Worm (Caenorhabditis elegans) whole organism, young adult: Measurements from ENCODE around the gene Y46G5A.15.

Experiments used
- B0019.2 ChIP-seq: fragments of 200-800 bp; sonication (Bioruptor generic); conservative IDR thresholded peaks from 2 replicates; pipeline ENCODE4 v1.3.6; 2022; ENCODE audit warnings: missing genetic modification reagents, missing genetic modification characterization, missing compliant biosample characterization
- B0035.1 ChIP-seq: sonication (generic microtip); optimal IDR thresholded peaks from 2 replicates; lab custom pipeline; 2016; ENCODE audit warnings: missing genetic modification characterization, mild to moderate bottlenecking, missing compliant biosample characterization, missing genotype, missing genetic modification reagents
- B0261.1 ChIP-seq: sonication (generic microtip); optimal IDR thresholded peaks from 2 replicates; lab custom pipeline; 2016; ENCODE audit warnings: mild to moderate bottlenecking, missing genetic modification characterization, moderate library complexity, missing compliant biosample characterization
- F33H1.4 ChIP-seq: fragments of 200-800 bp; sonication (Bioruptor generic); IDR thresholded peaks from 2 replicates; pipeline ENCODE4 v1.3.6; 2022; ENCODE audit warnings: missing genetic modification reagents, missing genetic modification characterization, missing compliant biosample characterization
- F49E8.2 ChIP-seq: sonication (generic microtip); optimal IDR thresholded peaks from 3 replicates; lab custom pipeline; 2017; ENCODE audit warnings: missing genetic modification characterization, mild to moderate bottlenecking, missing compliant biosample characterization, antibody characterized with exemption, moderate library complexity; ENCODE audit not compliant: insufficient read depth
- K12H6.12 ChIP-seq: fragments of 200-800 bp; sonication (Bioruptor generic); optimal IDR thresholded peaks from 2 replicates; lab custom pipeline; 2018; ENCODE audit warnings: mild to moderate bottlenecking, missing genetic modification characterization, missing compliant biosample characterization
- T07F8.4 ChIP-seq: sonication (generic microtip); optimal IDR thresholded peaks from 2 replicates; lab custom pipeline; 2016; ENCODE audit warnings: mild to moderate bottlenecking, missing genetic modification characterization, moderate library complexity, missing compliant biosample characterization
- Y53G8AR.9 ChIP-seq: fragments of 200-800 bp; sonication (Bioruptor generic); conservative IDR thresholded peaks from 2 replicates; pipeline ENCODE4 v1.3.6; 2022; ENCODE audit warnings: missing genetic modification reagents, missing genetic modification characterization, missing compliant biosample characterization
- Y67H2A.10 ChIP-seq: fragments of 200-800 bp; sonication (Bioruptor generic); conservative IDR thresholded peaks from 2 replicates; pipeline ENCODE4 v1.3.6; 2022; ENCODE audit warnings: missing genetic modification reagents, missing genetic modification characterization, missing compliant biosample characterization
- Y79H2A.3 ChIP-seq: fragments of 200-800 bp; sonication (Bioruptor generic); conservative IDR thresholded peaks from 2 replicates; pipeline ENCODE4 v1.3.6; 2022; ENCODE audit warnings: missing genetic modification reagents, missing genetic modification characterization, missing compliant biosample characterization
- ZK185.1 ChIP-seq: sonication (generic microtip); optimal IDR thresholded peaks from 2 replicates; lab custom pipeline; 2016; ENCODE audit warnings: mild to moderate bottlenecking, missing genetic modification characterization, missing compliant biosample characterization; ENCODE audit not compliant: poor library complexity, severe bottlenecking
- akir-1 ChIP-seq: fragments of 200-800 bp; sonication (Bioruptor generic); optimal IDR thresholded peaks from 2 replicates; lab custom pipeline; 2018; ENCODE audit warnings: mild to moderate bottlenecking, missing genetic modification characterization, moderate library complexity, missing compliant biosample characterization
- ama-1 ChIP-seq, 3 experiments: fragments of 150-350 bp in 1 of 3; sonication (generic microtip) in 2 of 3; optimal IDR thresholded peaks; 2 replicates each; lab custom pipeline; 2014 to 2018; ENCODE audit warnings: missing biosample characterization in 2 of 3, missing genetic modification characterization in 2 of 3, missing genetic modification reagents in 2 of 3
- attf-3 ChIP-seq: fragments of 200-800 bp; sonication (Bioruptor generic); conservative IDR thresholded peaks from 2 replicates; pipeline ENCODE4 v1.3.6; 2022; ENCODE audit warnings: missing genetic modification reagents, missing genetic modification characterization, missing compliant biosample characterization
- attf-5 ChIP-seq: fragments of 200-800 bp; sonication (Bioruptor generic); optimal IDR thresholded peaks from 2 replicates; lab custom pipeline; 2018; ENCODE audit warnings: mild to moderate bottlenecking, missing genetic modification characterization, missing compliant biosample characterization
- bed-2 ChIP-seq: fragments of 200-800 bp; sonication (Bioruptor generic); IDR thresholded peaks from 2 replicates; pipeline ENCODE4 v1.3.6; 2022; ENCODE audit warnings: missing genetic modification reagents, missing genetic modification characterization, missing compliant biosample characterization
- cebp-1 ChIP-seq, 2 experiments: fragments of 200-800 bp in 1 of 2; sonication (Bioruptor generic) in 1 of 2; sonication (generic microtip) in 1 of 2; IDR thresholded peaks in 1 of 2; optimal IDR thresholded peaks in 1 of 2; 2 replicates each; pipeline versions ENCODE4 v1.3.6 to Lab custom; 2017 to 2022; ENCODE audit warnings: missing compliant biosample characterization in 2 of 2, missing genetic modification characterization in 2 of 2, mild to moderate bottlenecking in 1 of 2, missing genetic modification reagents in 1 of 2, moderate library complexity in 1 of 2
- ceh-100 ChIP-seq: fragments of 200-800 bp; sonication (Bioruptor generic); IDR thresholded peaks from 2 replicates; pipeline ENCODE4 v1.3.6; 2022; ENCODE audit warnings: missing genetic modification reagents, missing genetic modification characterization, missing compliant biosample characterization
- ceh-27 ChIP-seq: fragments of 200-800 bp; sonication (Bioruptor generic); optimal IDR thresholded peaks from 2 replicates; lab custom pipeline; 2018; ENCODE audit warnings: mild to moderate bottlenecking, missing genetic modification characterization, moderate library complexity, missing compliant biosample characterization
- dpff-1 ChIP-seq: sonication (generic microtip); optimal IDR thresholded peaks from 2 replicates; lab custom pipeline; 2017; ENCODE audit warnings: mild to moderate bottlenecking, missing genetic modification characterization, missing compliant biosample characterization
- dpl-1 ChIP-seq: fragments of 150-350 bp; optimal IDR thresholded peaks from 2 replicates; lab custom pipeline; 2014; ENCODE audit warnings: missing biosample characterization, missing genetic modification reagents, missing genetic modification characterization
- efl-1 ChIP-seq: fragments of 150-350 bp; optimal IDR thresholded peaks from 2 replicates; lab custom pipeline; 2014; ENCODE audit warnings: missing biosample characterization, missing genetic modification reagents, missing genetic modification characterization
- egl-44 ChIP-seq: fragments of 200-800 bp; sonication (Bioruptor generic); IDR thresholded peaks from 2 replicates; pipeline ENCODE4 v1.3.6; 2022; ENCODE audit warnings: missing genetic modification reagents, missing genetic modification characterization, missing compliant biosample characterization
- egrh-3 ChIP-seq: fragments of 200-800 bp; sonication (Bioruptor generic); IDR thresholded peaks from 2 replicates; pipeline ENCODE4 v1.3.6; 2022; ENCODE audit warnings: missing genetic modification reagents, missing genetic modification characterization, missing compliant biosample characterization
- ekl-4 ChIP-seq: fragments of 200-800 bp; sonication (Bioruptor generic); IDR thresholded peaks from 2 replicates; pipeline ENCODE4 v1.3.6; 2022; ENCODE audit warnings: missing genetic modification reagents, missing genetic modification characterization, missing compliant biosample characterization
- him-1 ChIP-seq: sonication (generic microtip); optimal IDR thresholded peaks from 2 replicates; lab custom pipeline; 2016; ENCODE audit warnings: missing genotype, missing genetic modification reagents, missing genetic modification characterization, missing compliant biosample characterization
- hmg-1.2 ChIP-seq: fragments of 200-800 bp; sonication (Bioruptor generic); IDR thresholded peaks from 2 replicates; pipeline ENCODE4 v1.3.6; 2022; ENCODE audit warnings: missing genetic modification reagents, missing genetic modification characterization, missing compliant biosample characterization
- hsf-1 ChIP-seq: fragments of 200-800 bp; sonication (Bioruptor generic); IDR thresholded peaks from 2 replicates; pipeline ENCODE4 v1.3.6; 2022; ENCODE audit warnings: missing genetic modification reagents, missing genetic modification characterization, missing compliant biosample characterization
- let-607 ChIP-seq, 2 experiments: fragments of 200-800 bp in 1 of 2; sonication (Bioruptor generic) in 1 of 2; sonication (generic microtip) in 1 of 2; optimal IDR thresholded peaks; 2 replicates each; lab custom pipeline; 2016 to 2018; ENCODE audit warnings: mild to moderate bottlenecking in 2 of 2, missing compliant biosample characterization in 2 of 2, missing genetic modification characterization in 2 of 2, moderate library complexity in 2 of 2, missing genotype in 1 of 2
- lin-26 ChIP-seq: fragments of 200-800 bp; sonication (Bioruptor generic); IDR thresholded peaks from 2 replicates; pipeline ENCODE4 v1.3.6; 2022; ENCODE audit warnings: missing genetic modification reagents, missing genetic modification characterization, missing compliant biosample characterization
- lir-1 ChIP-seq: fragments of 200-800 bp; sonication (Bioruptor generic); conservative IDR thresholded peaks from 2 replicates; pipeline ENCODE4 v1.3.6; 2022; ENCODE audit warnings: missing genetic modification reagents, missing genetic modification characterization, missing compliant biosample characterization
- lsl-1 ChIP-seq: fragments of 200-800 bp; sonication (Bioruptor generic); optimal IDR thresholded peaks from 2 replicates; lab custom pipeline; 2018; ENCODE audit warnings: mild to moderate bottlenecking, missing genetic modification characterization, moderate library complexity, missing compliant biosample characterization
- madf-6 ChIP-seq: fragments of 200-800 bp; sonication (Bioruptor generic); IDR thresholded peaks from 2 replicates; pipeline ENCODE4 v1.3.6; 2022; ENCODE audit warnings: missing genetic modification reagents, missing genetic modification characterization, missing compliant biosample characterization
- madf-8 ChIP-seq: fragments of 200-800 bp; sonication (Bioruptor generic); conservative IDR thresholded peaks from 2 replicates; pipeline ENCODE4 v1.3.6; 2022; ENCODE audit warnings: missing genetic modification reagents, missing genetic modification characterization, missing compliant biosample characterization
- mes-4 ChIP-seq: sonication (generic microtip); optimal IDR thresholded peaks from 2 replicates; lab custom pipeline; 2016; ENCODE audit warnings: missing genotype, missing genetic modification characterization, missing compliant biosample characterization
- mxl-1 ChIP-seq: sonication (generic microtip); optimal IDR thresholded peaks from 2 replicates; lab custom pipeline; 2016; ENCODE audit warnings: missing genetic modification characterization, missing compliant biosample characterization
- nhr-120 ChIP-seq: fragments of 200-800 bp; sonication (Bioruptor generic); IDR thresholded peaks from 2 replicates; pipeline ENCODE4 v1.3.6; 2022; ENCODE audit warnings: missing genetic modification characterization, missing compliant biosample characterization
- nhr-179 ChIP-seq: sonication (generic microtip); optimal IDR thresholded peaks from 2 replicates; lab custom pipeline; 2016; ENCODE audit warnings: mild to moderate bottlenecking, missing genetic modification characterization, missing compliant biosample characterization
- pha-4 ChIP-seq: fragments of 150-350 bp; sonication (generic microtip); optimal IDR thresholded peaks from 2 replicates; lab custom pipeline; 2014; ENCODE audit warnings: missing biosample characterization, missing genetic modification reagents, missing genetic modification characterization
- snpc-4 ChIP-seq, 5 experiments: fragments of 150-350 bp in 1 of 5; sonication (generic microtip) in 4 of 5; optimal IDR thresholded peaks; 2 replicates each; lab custom pipeline; 2014 to 2018; ENCODE audit warnings: missing genetic modification characterization in 5 of 5, missing biosample characterization in 3 of 5, antibody characterized with exemption in 2 of 5, mild to moderate bottlenecking in 2 of 5, missing compliant biosample characterization in 2 of 5, missing genotype in 2 of 5, moderate library complexity in 2 of 5, missing genetic modification reagents in 1 of 5
- xnd-1 ChIP-seq: sonication (generic microtip); optimal IDR thresholded peaks from 2 replicates; lab custom pipeline; 2016; ENCODE audit warnings: missing genotype, missing genetic modification reagents, missing genetic modification characterization, missing compliant biosample characterization
- zfh-2 ChIP-seq: fragments of 200-800 bp; sonication (Bioruptor generic); conservative IDR thresholded peaks from 2 replicates; pipeline ENCODE4 v1.3.6; 2022; ENCODE audit warnings: missing genetic modification reagents, missing genetic modification characterization, missing compliant biosample characterization
- ztf-18 ChIP-seq: sonication (generic microtip); optimal IDR thresholded peaks from 2 replicates; lab custom pipeline; 2016; ENCODE audit warnings: missing genotype, mild to moderate bottlenecking, missing genetic modification characterization, missing compliant biosample characterization
- ztf-28 ChIP-seq: fragments of 200-800 bp; sonication (Bioruptor generic); IDR thresholded peaks from 2 replicates; pipeline ENCODE4 v1.3.6; 2022; ENCODE audit warnings: missing genetic modification reagents, missing genetic modification characterization, missing compliant biosample characterization
- ztf-3 ChIP-seq: fragments of 200-800 bp; sonication (Bioruptor generic); optimal IDR thresholded peaks from 2 replicates; lab custom pipeline; 2018; ENCODE audit warnings: mild to moderate bottlenecking, missing genetic modification characterization, missing compliant biosample characterization
- ztf-6 ChIP-seq: fragments of 200-800 bp; sonication (Bioruptor generic); IDR thresholded peaks from 2 replicates; pipeline ENCODE4 v1.3.6; 2022; ENCODE audit warnings: missing genetic modification reagents, missing genetic modification characterization, missing compliant biosample characterization

The Y46G5A.15 gene

DNA sequence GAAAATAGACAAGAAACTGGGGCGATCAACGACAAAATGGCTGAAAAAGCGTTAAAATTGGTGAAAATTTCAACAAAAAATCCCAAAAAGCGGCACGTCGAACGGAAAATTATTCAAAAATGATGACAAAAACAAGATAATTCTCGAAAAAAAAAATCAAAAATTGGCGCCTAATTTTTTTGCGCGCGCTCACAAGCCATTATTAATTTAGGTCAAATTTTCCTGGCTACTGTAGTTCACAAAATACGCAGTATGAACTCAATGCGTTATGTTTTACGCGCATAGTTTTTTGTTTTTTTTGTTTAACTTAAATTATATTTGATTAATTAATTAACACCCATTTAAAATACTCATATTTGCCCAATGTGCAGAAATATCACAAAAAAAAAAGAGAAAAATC lies 45.9 kb downstream of the Y46G5A.15 start (continued):
- TF ChIP-seq B0019.2 (GFP tag; lab: Robert Waterston, UW) (peak; percentile 85), snpc-4 (GFP tag; optimal IDR thresholded peaks at IDR 0.05; lab: Kevin White, UChicago) (no peak), snpc-4 (tag; optimal IDR thresholded peaks at IDR 0.05; lab: Kevin White, UChicago) (peak in 2 of 4 experiments; percentile 22 to 55), ekl-4 (peak; percentile 61), ztf-6 (GFP tag; lab: Robert Waterston, UW) (no peak), mes-4 (tag; lab: Kevin White, UChicago) (no peak), dpl-1 (GFP tag; lab: Kevin White, UChicago) (peak; percentile 93), T07F8.4 (tag; lab: Kevin White, UChicago) (no peak), Y79H2A.3 (GFP tag; lab: Robert Waterston, UW) (peak; percentile 78; the same call in 1 of the 2 replicates), attf-3 (GFP tag; lab: Robert Waterston, UW) (peak; percentile 59), nhr-120 (GFP tag; lab: Robert Waterston, UW) (no peak), F33H1.4 (GFP tag; lab: Robert Waterston, UW) (peak; percentile 85), nhr-179 (tag; lab: Kevin White, UChicago) (no peak), madf-6 (GFP tag; lab: Robert Waterston, UW) (peak; percentile 98), xnd-1 (tag; lab: Kevin White, UChicago) (peak; percentile 94), ceh-27 (no peak), hmg-1.2 (GFP tag; lab: Robert Waterston, UW) (peak; percentile 56; the same call in 1 of the 2 replicates), F49E8.2 (tag; lab: Kevin White, UChicago) (peak; percentile 76), zfh-2 (GFP tag; lab: Robert Waterston, UW) (no peak), him-1 (tag; lab: Kevin White, UChicago) (peak; percentile 22), ztf-3 (no peak), let-607 (tag; optimal IDR thresholded peaks at IDR 0.05; lab: Kevin White, UChicago) (no peak), mxl-1 (tag; lab: Kevin White, UChicago) (no peak), akir-1 (GFP tag; lab: Kevin White, UChicago) (no peak), B0035.1 (tag; lab: Kevin White, UChicago) (no peak), cebp-1 (GFP tag; IDR thresholded peaks at IDR 0.05; lab: Robert Waterston, UW) (no peak), cebp-1 (tag; optimal IDR thresholded peaks at IDR 0.05; lab: Kevin White, UChicago) (no peak), Y67H2A.10 (GFP tag; lab: Robert Waterston, UW) (peak; percentile 69), madf-8 (GFP tag; lab: Robert Waterston, UW) (peak; percentile 94), ztf-18 (no peak), B0261.1 (tag; lab: Kevin White, UChicago) (no peak), bed-2 (GFP tag; lab: Robert Waterston, UW) (no peak), ZK185.1 (no peak), lin-26 (no peak), dpff-1 (tag; lab: Kevin White, UChicago) (no peak), ceh-100 (peak; percentile 57; the same call in 1 of the 2 replicates), ztf-28 (GFP tag; lab: Robert Waterston, UW) (no peak), egrh-3 (GFP tag; lab: Robert Waterston, UW) (no peak), lir-1 (GFP tag; lab: Robert Waterston, UW) (0 out of 2 replicates have a peak, but pooled peaks have one; percentile 49), attf-5 (GFP tag; lab: Kevin White, UChicago) (no peak), ama-1 (optimal IDR thresholded peaks at IDR 0.05; lab: Kevin White, UChicago) (no peak), ama-1 (GFP tag; optimal IDR thresholded peaks at IDR 0.05; lab: Kevin White, UChicago) (no peak), Y53G8AR.9 (GFP tag; lab: Robert Waterston, UW) (peak; percentile 60; the same call in 1 of the 2 replicates), egl-44 (GFP tag; lab: Robert Waterston, UW) (no peak), K12H6.12 (no peak), lsl-1 (GFP tag; lab: Kevin White, UChicago) (peak; percentile 95), efl-1 (GFP tag; lab: Kevin White, UChicago) (peak; percentile 98), pha-4 (tag; lab: Kevin White, UChicago) (no peak), hsf-1 (GFP tag; lab: Robert Waterston, UW) (peak; percentile 97)
